Worm (Caenorhabditis elegans): ENCODE results near the gene Y39A1A.24.

Gene Y39A1A.24

ce11 chrIII:10634034-10634433 lies 21.6 kb downstream of the Y39A1A.24 start:
- TF ChIP-seq mep-1 (tag; optimal IDR thresholded peaks at IDR 0.05) (peak; percentile 68), elt-1 (tag; optimal IDR thresholded peaks at IDR 0.05; ENCODE audit: borderline replicate concordance, insufficient read depth) (no peak), unc-62 (GFP tag; optimal IDR thresholded peaks at IDR 0.05) (peak; percentile 16), blmp-1 (tag; optimal IDR thresholded peaks at IDR 0.05) (no peak), mab-5 (tag; optimal IDR thresholded peaks at IDR 0.05) (no peak), lin-13 (tag; optimal IDR thresholded peaks at IDR 0.05) (peak; percentile 22), ham-2 (GFP tag; optimal IDR thresholded peaks at IDR 0.05) (no peak), tbx-8 (GFP tag; optimal IDR thresholded peaks at IDR 0.05) (no peak), unc-120 (tag; optimal IDR thresholded peaks at IDR 0.05; ENCODE audit: poor library complexity, severe bottlenecking) (peak; percentile 35), sem-2 (GFP tag; optimal IDR thresholded peaks at IDR 0.05) (no peak), sptf-1 (tag; optimal IDR thresholded peaks at IDR 0.05) (peak; percentile 77), pha-4 (tag; optimal IDR thresholded peaks at IDR 0.05) (peak; percentile 47), bed-3 (GFP tag; optimal IDR thresholded peaks at IDR 0.05) (peak; percentile 16), drap-1 (GFP tag; optimal IDR thresholded peaks at IDR 0.05) (peak; percentile 52), M03D4.4 (tag; optimal IDR thresholded peaks at IDR 0.05) (peak; percentile 33), zip-8 (tag; optimal IDR thresholded peaks at IDR 0.05) (no peak), mls-2 (tag; optimal IDR thresholded peaks at IDR 0.05) (no peak), nhr-2 (tag; optimal IDR thresholded peaks at IDR 0.05) (peak; percentile 77), lsy-2 (tag; optimal IDR thresholded peaks at IDR 0.05) (peak; percentile 55), flh-1 (GFP tag; optimal IDR thresholded peaks at IDR 0.05) (peak; percentile 50), hlh-1 (tag; optimal IDR thresholded peaks at IDR 0.05) (peak; percentile 38), nhr-237 (tag; optimal IDR thresholded peaks at IDR 0.05) (peak; percentile 56), ces-1 (GFP tag; optimal IDR thresholded peaks at IDR 0.05) (peak; percentile 69)

ce11 chrIII:10634576-10634975 lies 22.1 kb downstream of the Y39A1A.24 start:
- TF ChIP-seq elt-1 (tag; optimal IDR thresholded peaks at IDR 0.05; ENCODE audit: borderline replicate concordance, insufficient read depth) (no peak), ceh-43 (GFP tag; optimal IDR thresholded peaks at IDR 0.05) (no peak), nhr-28 (tag; optimal IDR thresholded peaks at IDR 0.05) (no peak), nhr-12 (tag; optimal IDR thresholded peaks at IDR 0.05) (no peak), cnd-1 (tag; optimal IDR thresholded peaks at IDR 0.05) (no peak), unc-39 (tag; optimal IDR thresholded peaks at IDR 0.05) (no peak), M03D4.4 (tag; optimal IDR thresholded peaks at IDR 0.05) (no peak), unc-120 (tag; optimal IDR thresholded peaks at IDR 0.05; ENCODE audit: poor library complexity, severe bottlenecking) (no peak), bed-3 (GFP tag; optimal IDR thresholded peaks at IDR 0.05) (no peak), tbx-8 (GFP tag; optimal IDR thresholded peaks at IDR 0.05) (no peak), flh-1 (GFP tag; optimal IDR thresholded peaks at IDR 0.05) (no peak), zip-8 (tag; optimal IDR thresholded peaks at IDR 0.05) (no peak), ham-2 (GFP tag; optimal IDR thresholded peaks at IDR 0.05) (no peak), sem-2 (GFP tag; optimal IDR thresholded peaks at IDR 0.05) (no peak), sptf-1 (tag; optimal IDR thresholded peaks at IDR 0.05) (no peak), pha-4 (tag; optimal IDR thresholded peaks at IDR 0.05) (no peak), mep-1 (tag; optimal IDR thresholded peaks at IDR 0.05) (no peak), nhr-2 (tag; optimal IDR thresholded peaks at IDR 0.05) (no peak), ztf-11 (tag; optimal IDR thresholded peaks at IDR 0.05) (no peak), lin-32 (GFP tag; optimal IDR thresholded peaks at IDR 0.05) (no peak)

DNA sequence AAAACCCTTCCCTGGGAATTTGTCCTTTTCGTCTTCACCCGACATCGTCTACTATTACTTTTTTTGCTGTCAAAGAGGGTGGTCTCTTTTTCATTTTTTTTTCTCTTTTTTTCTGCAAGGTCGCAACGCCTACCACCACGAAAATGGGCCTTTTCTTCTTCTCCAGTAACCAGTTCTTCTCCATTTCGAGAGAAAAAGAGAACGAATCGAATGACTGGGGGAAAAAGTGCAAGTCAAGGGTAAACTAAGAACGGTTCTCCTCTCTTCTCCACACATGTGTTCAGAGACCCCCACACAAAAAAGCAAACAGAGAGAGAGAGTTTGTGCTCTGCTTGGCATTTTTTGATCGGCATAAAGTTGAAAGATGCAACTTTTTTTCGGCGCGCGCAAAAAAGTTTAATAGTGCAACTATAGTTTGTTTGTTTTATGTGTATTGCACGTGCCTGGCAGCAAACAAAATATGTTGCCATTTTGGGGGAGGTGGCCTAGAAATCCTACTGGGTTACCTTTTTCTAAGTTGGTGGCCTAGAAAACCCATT lies 24.1 kb downstream of the Y39A1A.24 start:
- TF ChIP-seq ceh-39 (tag; optimal IDR thresholded peaks at IDR 0.05) (no peak), mab-5 (tag; optimal IDR thresholded peaks at IDR 0.05) (no peak), unc-120 (tag; optimal IDR thresholded peaks at IDR 0.05; ENCODE audit: poor library complexity, severe bottlenecking) (no peak), unc-62 (GFP tag; optimal IDR thresholded peaks at IDR 0.05) (no peak), bed-3 (GFP tag; optimal IDR thresholded peaks at IDR 0.05) (no peak), ces-1 (GFP tag; optimal IDR thresholded peaks at IDR 0.05) (no peak), unc-39 (tag; optimal IDR thresholded peaks at IDR 0.05) (no peak), ceh-83 (GFP tag; optimal IDR thresholded peaks at IDR 0.05) (no peak), ztf-11 (tag; optimal IDR thresholded peaks at IDR 0.05) (no peak), lin-13 (tag; optimal IDR thresholded peaks at IDR 0.05) (no peak), pha-4 (tag; optimal IDR thresholded peaks at IDR 0.05) (no peak), flh-1 (GFP tag; optimal IDR thresholded peaks at IDR 0.05) (no peak)

ce11 chrIII:10637933-10638332 lies 25.5 kb downstream of the Y39A1A.24 start:
- TF ChIP-seq ces-1 (GFP tag; optimal IDR thresholded peaks at IDR 0.05) (no peak), ceh-39 (tag; optimal IDR thresholded peaks at IDR 0.05) (no peak), zip-8 (tag; optimal IDR thresholded peaks at IDR 0.05) (no peak), ztf-11 (tag; optimal IDR thresholded peaks at IDR 0.05) (no peak), nhr-237 (tag; optimal IDR thresholded peaks at IDR 0.05) (no peak), nhr-28 (tag; optimal IDR thresholded peaks at IDR 0.05) (no peak), lin-13 (tag; optimal IDR thresholded peaks at IDR 0.05) (no peak), ceh-43 (GFP tag; optimal IDR thresholded peaks at IDR 0.05) (no peak), nhr-76 (tag; optimal IDR thresholded peaks at IDR 0.05) (no peak), blmp-1 (tag; optimal IDR thresholded peaks at IDR 0.05) (no peak), unc-120 (tag; optimal IDR thresholded peaks at IDR 0.05; ENCODE audit: poor library complexity, severe bottlenecking) (no peak), sptf-1 (tag; optimal IDR thresholded peaks at IDR 0.05) (no peak)
